Fruit fly (Drosophila melanogaster) whole organism, prepupa: ENCODE results near the gene PolH.

Experiments
- Blimp-1 ChIP-seq: fragments of 200-800 bp; sonication (Bioruptor generic); optimal IDR thresholded peaks from 3 replicates; lab custom pipeline; 2017; ENCODE audit warnings: missing biosample characterization, missing genetic modification characterization, mild to moderate bottlenecking, moderate library complexity, missing genetic modification reagents
- CG10631 ChIP-seq: fragments of 200-800 bp; sonication (Bioruptor generic); optimal IDR thresholded peaks from 2 replicates; lab custom pipeline; 2016; ENCODE audit warnings: missing biosample characterization, missing genetic modification characterization
- CG10669 ChIP-seq: fragments of 200-800 bp; sonication (Bioruptor generic); optimal IDR thresholded peaks from 3 replicates; lab custom pipeline; 2018; ENCODE audit warnings: missing biosample characterization, mild to moderate bottlenecking, missing genetic modification characterization, moderate library complexity
- CG11294 ChIP-seq: fragments of 200-800 bp; sonication (Bioruptor generic); IDR thresholded peaks from 2 replicates; pipeline ENCODE4 v1.3.6; 2022; ENCODE audit warnings: missing biosample characterization, missing genetic modification characterization
- CG15336 ChIP-seq: fragments of 200-800 bp; sonication (Bioruptor generic); IDR thresholded peaks from 2 replicates; pipeline ENCODE4 v1.3.6; 2022; ENCODE audit warnings: missing biosample characterization, missing genetic modification characterization
- CG1621 ChIP-seq: fragments of 200-800 bp; sonication (Bioruptor generic); optimal IDR thresholded peaks from 3 replicates; lab custom pipeline; 2018; ENCODE audit warnings: missing biosample characterization, mild to moderate bottlenecking, missing genetic modification characterization
- CG31627 ChIP-seq: fragments of 200-800 bp; sonication (Bioruptor generic); optimal IDR thresholded peaks from 3 replicates; lab custom pipeline; 2016; ENCODE audit warnings: missing biosample characterization, missing genetic modification characterization
- CG32006 ChIP-seq: fragments of 200-800 bp; sonication (Bioruptor generic); optimal IDR thresholded peaks from 3 replicates; lab custom pipeline; 2017; ENCODE audit warnings: missing biosample characterization, mild to moderate bottlenecking, missing genetic modification characterization
- CG3919 ChIP-seq: fragments of 200-800 bp; sonication (Bioruptor generic); optimal IDR thresholded peaks from 3 replicates; lab custom pipeline; 2016; ENCODE audit warnings: missing biosample characterization, missing genetic modification characterization
- CG6163 ChIP-seq: fragments of 200-800 bp; sonication (Bioruptor generic); IDR thresholded peaks from 3 replicates; pipeline ENCODE4 v1.3.6; 2022; ENCODE audit warnings: missing biosample characterization, missing genetic modification characterization
- CG6276 ChIP-seq: fragments of 200-800 bp; sonication (Bioruptor generic); optimal IDR thresholded peaks from 2 replicates; lab custom pipeline; 2017; ENCODE audit warnings: missing biosample characterization, mild to moderate bottlenecking, missing genetic modification characterization
- CG6792 ChIP-seq: fragments of 200-800 bp; sonication (Bioruptor generic); optimal IDR thresholded peaks from 3 replicates; lab custom pipeline; 2016; ENCODE audit warnings: missing biosample characterization, missing genetic modification characterization
- CG6808 ChIP-seq: fragments of 200-800 bp; sonication (Bioruptor generic); optimal IDR thresholded peaks from 3 replicates; lab custom pipeline; 2017; ENCODE audit warnings: missing biosample characterization, missing genetic modification characterization, mild to moderate bottlenecking, moderate library complexity, missing genetic modification reagents
- CG6854 ChIP-seq: fragments of 200-800 bp; sonication (Bioruptor generic); optimal IDR thresholded peaks from 2 replicates; lab custom pipeline; 2017; ENCODE audit warnings: missing biosample characterization, mild to moderate bottlenecking, missing genetic modification characterization
- CG7368 ChIP-seq: fragments of 200-800 bp; sonication (Bioruptor generic); optimal IDR thresholded peaks from 3 replicates; lab custom pipeline; 2016; ENCODE audit warnings: missing biosample characterization, missing genetic modification characterization
- CG8119 ChIP-seq: fragments of 200-800 bp; sonication (Bioruptor generic); IDR thresholded peaks from 3 replicates; pipeline ENCODE4 v1.3.6; 2022; ENCODE audit warnings: missing biosample characterization, missing genetic modification characterization
- CG8319 ChIP-seq: fragments of 200-800 bp; sonication (Bioruptor generic); optimal IDR thresholded peaks from 3 replicates; lab custom pipeline; 2016; ENCODE audit warnings: missing biosample characterization, missing genetic modification characterization
- CG8632 ChIP-seq: fragments of 200-800 bp; sonication (Bioruptor generic); optimal IDR thresholded peaks from 3 replicates; lab custom pipeline; 2016; ENCODE audit warnings: missing biosample characterization, missing genetic modification characterization
- CG9139 ChIP-seq: fragments of 200-800 bp; sonication (Bioruptor generic); optimal IDR thresholded peaks from 3 replicates; lab custom pipeline; 2017; ENCODE audit warnings: missing biosample characterization, mild to moderate bottlenecking, missing genetic modification characterization
- Eip78C ChIP-seq: fragments of 200-800 bp; sonication (Bioruptor generic); peaks from one replicate; lab custom pipeline; 2016; ENCODE audit warnings: missing biosample characterization, missing genetic modification characterization
- Ets96B ChIP-seq: fragments of 200-800 bp; optimal IDR thresholded peaks from 2 replicates; lab custom pipeline; 2019; ENCODE audit warnings: missing biosample characterization, mild to moderate bottlenecking, missing genetic modification characterization, moderate library complexity
- Gug ChIP-seq: fragments of 200-800 bp; sonication (Bioruptor generic); IDR thresholded peaks from 2 replicates; pipeline ENCODE4 v1.3.6; 2022; ENCODE audit warnings: missing biosample characterization, missing genetic modification characterization
- Hr39 ChIP-seq: fragments of 200-800 bp; sonication (Bioruptor generic); optimal IDR thresholded peaks from 2 replicates; lab custom pipeline; 2016; ENCODE audit warnings: missing biosample characterization, missing genetic modification characterization
- Lpt ChIP-seq: fragments of 200-800 bp; sonication (Bioruptor generic); optimal IDR thresholded peaks from 3 replicates; lab custom pipeline; 2016; ENCODE audit warnings: missing biosample characterization, missing genetic modification characterization
- OdsH ChIP-seq: fragments of 200-800 bp; sonication (Bioruptor generic); optimal IDR thresholded peaks from 3 replicates; lab custom pipeline; 2016; ENCODE audit warnings: missing biosample characterization, missing genetic modification characterization
- Sox102F ChIP-seq: fragments of 200-800 bp; sonication (Bioruptor generic); optimal IDR thresholded peaks from 2 replicates; lab custom pipeline; 2016; ENCODE audit warnings: missing biosample characterization, mild to moderate bottlenecking, missing genetic modification characterization
- Sox15 ChIP-seq: fragments of 200-800 bp; sonication (Bioruptor generic); optimal IDR thresholded peaks from 3 replicates; lab custom pipeline; 2016; ENCODE audit warnings: missing biosample characterization, missing genetic modification characterization
- acj6 ChIP-seq: fragments of 200-800 bp; sonication (Bioruptor generic); optimal IDR thresholded peaks from 3 replicates; lab custom pipeline; 2016; ENCODE audit warnings: missing biosample characterization, missing genetic modification characterization
- cyc ChIP-seq: fragments of 200-800 bp; sonication (Bioruptor generic); optimal IDR thresholded peaks from 3 replicates; lab custom pipeline; 2016; ENCODE audit warnings: missing biosample characterization, missing genetic modification characterization
- dac ChIP-seq: fragments of 200-800 bp; sonication (Bioruptor generic); optimal IDR thresholded peaks from 2 replicates; lab custom pipeline; 2017; ENCODE audit warnings: missing biosample characterization, mild to moderate bottlenecking, missing genetic modification characterization
- eg ChIP-seq: fragments of 200-800 bp; sonication (Bioruptor generic); IDR thresholded peaks from 3 replicates; pipeline ENCODE4 v1.3.6; 2022; ENCODE audit warnings: missing biosample characterization, missing genetic modification characterization
- esn ChIP-seq: fragments of 200-800 bp; sonication (Bioruptor generic); optimal IDR thresholded peaks from 2 replicates; lab custom pipeline; 2016; ENCODE audit warnings: missing biosample characterization, mild to moderate bottlenecking, missing genetic modification characterization, moderate library complexity
- fd59A ChIP-seq: fragments of 200-800 bp; sonication (Bioruptor generic); optimal IDR thresholded peaks from 2 replicates; lab custom pipeline; 2017; ENCODE audit warnings: missing biosample characterization, mild to moderate bottlenecking, missing genetic modification characterization, missing genetic modification reagents
- fd85E ChIP-seq: fragments of 200-800 bp; sonication (Bioruptor generic); optimal IDR thresholded peaks from 3 replicates; lab custom pipeline; 2016; ENCODE audit warnings: missing biosample characterization, missing genetic modification characterization
- fkh ChIP-seq: fragments of 200-800 bp; sonication (Bioruptor generic); optimal IDR thresholded peaks from 3 replicates; lab custom pipeline; 2017; ENCODE audit warnings: missing biosample characterization, mild to moderate bottlenecking, missing genetic modification characterization, moderate library complexity
- net ChIP-seq: fragments of 200-800 bp; sonication (Bioruptor generic); optimal IDR thresholded peaks from 3 replicates; lab custom pipeline; 2016; ENCODE audit warnings: missing biosample characterization, missing genetic modification characterization
- pdm3 ChIP-seq: fragments of 200-800 bp; sonication (Bioruptor generic); optimal IDR thresholded peaks from 3 replicates; lab custom pipeline; 2016; ENCODE audit warnings: missing biosample characterization, missing genetic modification characterization
- spab ChIP-seq: fragments of 200-800 bp; sonication (Bioruptor generic); optimal IDR thresholded peaks from 2 replicates; lab custom pipeline; 2017; ENCODE audit warnings: missing biosample characterization, mild to moderate bottlenecking, missing genetic modification characterization, missing genetic modification reagents
- svp ChIP-seq: fragments of 200-800 bp; sonication (Bioruptor generic); peaks from one replicate; lab custom pipeline; 2016; ENCODE audit warnings: missing biosample characterization, missing genetic modification characterization
- vri ChIP-seq: fragments of 200-800 bp; sonication (Bioruptor generic); optimal IDR thresholded peaks from 3 replicates; lab custom pipeline; 2016; ENCODE audit warnings: missing biosample characterization, mild to moderate bottlenecking, missing genetic modification characterization

Gene PolH

dm6 chr3L:21908860-21909259, 32.8 kb downstream of the PolH start:
- TF ChIP-seq Eip78C (GFP tag; lab: Kevin White, UChicago) (peak; percentile 16), svp (GFP tag; lab: Kevin White, UChicago) (peak; percentile 19), CG8119 (GFP tag; lab: Robert Waterston, UW) (no peak)

- TF ChIP-seq svp (GFP tag; lab: Kevin White, UChicago) (peak; percentile 40), CG11294 (no peak)
Observed at dm6 chr3L:21899488-21899887, 42.1 kb downstream of the PolH start.

DNA sequence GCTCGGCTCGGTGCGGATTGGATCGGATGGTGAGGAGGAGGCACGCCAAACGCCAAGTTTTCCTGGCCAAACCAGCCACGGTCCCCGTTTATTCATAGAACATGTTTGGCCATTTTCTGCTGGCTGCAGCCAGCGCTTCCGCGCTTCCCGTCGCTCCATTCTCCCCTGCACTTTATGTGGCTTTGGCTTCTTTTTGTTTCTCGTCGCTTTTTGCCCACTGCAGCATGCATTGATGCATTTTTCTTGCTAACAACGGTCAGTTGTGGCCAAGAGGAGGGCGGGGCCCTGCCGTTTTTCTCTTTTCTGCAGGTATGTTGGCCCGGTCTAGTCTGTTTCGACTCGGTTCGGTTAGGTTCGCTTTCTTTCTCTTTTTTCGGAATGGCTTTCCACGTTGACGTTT, 45.4 kb downstream of the PolH start:
- TF ChIP-seq svp (GFP tag; lab: Kevin White, UChicago) (no peak), CG8319 (GFP tag; lab: Kevin White, UChicago) (no peak), CG15336 (GFP tag; lab: Robert Waterston, UW) (no peak; the same call in 1 of the 2 replicates), Blimp-1 (GFP tag; lab: Kevin White, UChicago) (no peak), net (GFP tag; lab: Kevin White, UChicago) (no peak), CG8119 (GFP tag; lab: Robert Waterston, UW) (peak; percentile 28; the same call in 1 of the 3 replicates), Eip78C (GFP tag; lab: Kevin White, UChicago) (no peak), CG11294 (no peak), CG6276 (GFP tag; lab: Kevin White, UChicago) (peak; percentile 63), dac (no peak), CG10631 (GFP tag; lab: Kevin White, UChicago) (no peak), cyc (no peak), CG6163 (peak; percentile 67), CG3919 (GFP tag; lab: Kevin White, UChicago) (no peak), CG10669 (GFP tag; lab: Kevin White, UChicago) (no peak), acj6 (GFP tag; lab: Kevin White, UChicago) (no peak), pdm3 (no peak), fkh (GFP tag; lab: Kevin White, UChicago) (no peak), eg (GFP tag; lab: Robert Waterston, UW) (0 out of 3 replicates have a peak, but pooled peaks have one; percentile 29), fd59A (GFP tag; lab: Kevin White, UChicago) (no peak), Sox15 (GFP tag; lab: Kevin White, UChicago) (no peak), CG9139 (GFP tag; lab: Kevin White, UChicago) (no peak), OdsH (GFP tag; lab: Kevin White, UChicago) (no peak), CG8632 (GFP tag; lab: Kevin White, UChicago) (no peak), Hr39 (GFP tag; lab: Kevin White, UChicago) (no peak), CG32006 (peak; percentile 5), Lpt (peak; percentile 83), CG6854 (GFP tag; lab: Kevin White, UChicago) (no peak), Gug (GFP tag; lab: Robert Waterston, UW) (no peak), CG6792 (GFP tag; lab: Kevin White, UChicago) (no peak), CG1621 (tag; lab: Kevin White, UChicago) (no peak), spab (no peak), vri (GFP tag; lab: Kevin White, UChicago) (no peak), CG7368 (GFP tag; lab: Kevin White, UChicago) (no peak), Ets96B (tag; lab: Kevin White, UChicago) (no peak), fd85E (GFP tag; lab: Kevin White, UChicago) (no peak), esn (no peak), CG6808 (GFP tag; lab: Kevin White, UChicago) (no peak), Sox102F (no peak), CG31627 (GFP tag; lab: Kevin White, UChicago) (no peak)
